Worm (Caenorhabditis elegans) whole organism, L2 larva: Measurements from ENCODE around the gene fbxa-90.

Source experiments
- alr-1 ChIP-seq: fragments of 150-350 bp; optimal IDR thresholded peaks from 2 replicates; lab custom pipeline; 2014; ENCODE audit warnings: missing biosample characterization, missing genetic modification characterization
- ceh-82 ChIP-seq: fragments of 150-350 bp; optimal IDR thresholded peaks from 2 replicates; lab custom pipeline; 2014; ENCODE audit warnings: missing biosample characterization, missing genetic modification characterization
- egl-27 ChIP-seq: sonication (generic microtip); optimal IDR thresholded peaks from 3 replicates; lab custom pipeline; 2017; ENCODE audit warnings: missing biosample characterization, missing genetic modification reagents, missing genetic modification characterization
- fos-1 ChIP-seq: fragments of 150-350 bp; optimal IDR thresholded peaks from 2 replicates; lab custom pipeline; 2014; ENCODE audit warnings: missing biosample characterization, missing genetic modification characterization
- gmeb-1 ChIP-seq: fragments of 150-350 bp; optimal IDR thresholded peaks from 2 replicates; lab custom pipeline; 2014; ENCODE audit warnings: missing biosample characterization, missing genetic modification characterization
- lin-11 ChIP-seq: fragments of 150-350 bp; sonication (generic microtip); optimal IDR thresholded peaks from 2 replicates; lab custom pipeline; 2014; ENCODE audit warnings: missing biosample characterization, missing genetic modification characterization, inconsistent platforms, mixed read lengths
- lin-13 ChIP-seq: fragments of 150-350 bp; optimal IDR thresholded peaks from 2 replicates; lab custom pipeline; 2014; ENCODE audit warnings: missing biosample characterization, missing genetic modification reagents, missing genetic modification characterization
- mab-5 ChIP-seq: fragments of 150-350 bp; optimal IDR thresholded peaks from 2 replicates; lab custom pipeline; 2014; ENCODE audit warnings: missing biosample characterization, missing genetic modification characterization
- nhr-10 ChIP-seq: sonication (generic microtip); optimal IDR thresholded peaks from 2 replicates; lab custom pipeline; 2017; ENCODE audit warnings: missing biosample characterization, missing genetic modification characterization
- nhr-21 ChIP-seq: fragments of 150-350 bp; optimal IDR thresholded peaks from 2 replicates; lab custom pipeline; 2014; ENCODE audit warnings: missing biosample characterization, missing genetic modification characterization
- sem-4 ChIP-seq: fragments of 150-350 bp; optimal IDR thresholded peaks from 2 replicates; lab custom pipeline; 2014; ENCODE audit warnings: missing biosample characterization, missing genetic modification reagents, missing genetic modification characterization
- sma-9 ChIP-seq, 2 experiments: fragments of 150-350 bp in 1 of 2; sonication (generic microtip) in 1 of 2; optimal IDR thresholded peaks; 2 replicates each; lab custom pipeline; 2014 to 2016; ENCODE audit warnings: missing genetic modification characterization in 2 of 2, mild to moderate bottlenecking in 1 of 2, missing biosample characterization in 1 of 2, missing compliant biosample characterization in 1 of 2, missing genetic modification reagents in 1 of 2, moderate library complexity in 1 of 2
- unc-39 ChIP-seq: fragments of 150-350 bp; optimal IDR thresholded peaks from 2 replicates; lab custom pipeline; 2014; ENCODE audit warnings: missing biosample characterization, missing genetic modification characterization
- zag-1 ChIP-seq: fragments of 150-350 bp; optimal IDR thresholded peaks from 2 replicates; lab custom pipeline; 2014; ENCODE audit warnings: missing biosample characterization, missing genetic modification characterization
- ztf-1 ChIP-seq: fragments of 200-800 bp; sonication (Bioruptor generic); conservative IDR thresholded peaks from 2 replicates; pipeline ENCODE4 v1.3.6; 2022; ENCODE audit warnings: missing genetic modification characterization, missing compliant biosample characterization

The fbxa-90 gene

ce11 chrV:17014050-17014449 is 47.4 kb downstream of the fbxa-90 start, which contains the start of gene clc-13:
Gene clc-13 (plus strand): TSS chrV:17014408.
- no peak for TF ChIP-seq unc-39 (tag; lab: Kevin White, UChicago)
- TF ChIP-seq ceh-82 (tag; lab: Kevin White, UChicago): no peak
- TF ChIP-seq sma-9 (GFP tag; optimal IDR thresholded peaks at IDR 0.05; lab: Kevin White, UChicago): peak; percentile 80
- no peak for TF ChIP-seq sma-9 (tag; optimal IDR thresholded peaks at IDR 0.05; lab: Kevin White, UChicago)
- TF ChIP-seq zag-1: no peak
- no peak for TF ChIP-seq lin-11 (tag; lab: Kevin White, UChicago)
- TF ChIP-seq gmeb-1 (tag; lab: Kevin White, UChicago): peak; percentile 5
- peak; percentile 81 for TF ChIP-seq fos-1
- no peak for TF ChIP-seq mab-5 (tag; lab: Kevin White, UChicago)
- no peak for TF ChIP-seq nhr-21
- TF ChIP-seq, all 48 proteins: peak for 3

ce11 chrV:17016787-17017186 is 50.2 kb downstream of the fbxa-90 start, which contains the start of gene srh-97:
Gene srh-97 (plus strand): TSS chrV:17017087.
- TF ChIP-seq sem-4: no peak
- no peak for TF ChIP-seq nhr-10 (tag; lab: Kevin White, UChicago)
- TF ChIP-seq zag-1: no peak
- TF ChIP-seq alr-1: no peak
- TF ChIP-seq lin-13 (GFP tag; lab: Kevin White, UChicago): no peak
- TF ChIP-seq ztf-1 (GFP tag; lab: Robert Waterston, UW): no peak
- TF ChIP-seq egl-27 (tag; lab: Kevin White, UChicago): no peak
